ENCODE assay signal across 2 worm cellular contexts in the genomic region with DNA sequence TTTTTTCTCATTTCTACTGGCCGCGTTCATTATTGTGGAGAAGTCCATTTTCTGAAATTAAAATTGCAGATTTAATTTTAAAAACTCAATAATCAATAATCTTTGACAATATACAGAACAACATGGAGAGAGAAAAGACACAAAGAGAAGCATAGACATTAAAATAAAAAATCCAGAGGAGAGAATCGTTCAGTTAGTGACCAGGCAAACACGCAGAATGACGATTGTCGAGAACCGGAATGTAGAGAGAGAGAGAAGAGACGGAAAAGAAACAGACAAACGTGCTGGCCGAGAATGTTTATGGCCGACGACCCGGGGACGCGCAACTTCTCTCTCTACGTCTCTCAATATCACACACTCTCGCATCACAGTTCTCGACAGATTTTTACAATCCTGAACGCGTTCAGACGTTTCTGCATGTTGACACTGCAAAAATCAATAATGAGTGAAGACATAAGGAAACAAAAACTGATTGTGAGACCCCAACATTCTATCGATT.
A peak's percentile ranks its signal among the peaks of the same experiment; 100 is the strongest.
TF ChIP-seq lines count a peak whose summit lies in the region.

A gene (minus strand): TSS at position 51 of the 499 bp plus-strand sequence.
A gene (plus strand): TSS at position 348 of the 499 bp plus-strand sequence.

TF ChIP-seq in whole organism, L1 larva, 84 proteins besides CTCF, POLR2A, EP300 and RAD21 (continued from another document):
- TF ChIP-seq nhr-85 (tag; lab: Kevin White, UChicago) (no peak), unc-30 (tag; optimal IDR thresholded peaks at IDR 0.05; lab: Kevin White, UChicago) (no peak), dsc-1 (tag; optimal IDR thresholded peaks at IDR 0.05; lab: Kevin White, UChicago) (no peak)

TF ChIP-seq in whole organism, young adult, 124 proteins besides CTCF, POLR2A, EP300 and RAD21 (continued from another document):
- TF ChIP-seq madf-8 (GFP tag; conservative IDR thresholded peaks at IDR 0.05; lab: Robert Waterston, UW) (peak; percentile 58), bed-2 (GFP tag; IDR thresholded peaks at IDR 0.05; lab: Robert Waterston, UW) (peak; percentile 65; the same call in 1 of the 2 replicates), rcor-1 (GFP tag; IDR thresholded peaks at IDR 0.05; lab: Robert Waterston, UW) (no peak; the same call in none of the 2 replicates), ceh-100 (GFP tag; IDR thresholded peaks at IDR 0.05; lab: Robert Waterston, UW) (no peak), lsl-1 (GFP tag; optimal IDR thresholded peaks at IDR 0.05; lab: Kevin White, UChicago) (peak; percentile 63), K12H6.12 (tag; optimal IDR thresholded peaks at IDR 0.05; lab: Kevin White, UChicago) (no peak), F57A8.1 (GFP tag; optimal IDR thresholded peaks at IDR 0.05; lab: Kevin White, UChicago) (no peak), F33H1.4 (GFP tag; IDR thresholded peaks at IDR 0.05; lab: Robert Waterston, UW) (peak; percentile 63), nhr-27 (tag; optimal IDR thresholded peaks at IDR 0.05; lab: Kevin White, UChicago) (no peak), hsf-1 (GFP tag; IDR thresholded peaks at IDR 0.05; lab: Robert Waterston, UW) (no peak), madf-10 (tag; optimal IDR thresholded peaks at IDR 0.05; lab: Kevin White, UChicago) (no peak), zim-3 (tag; optimal IDR thresholded peaks at IDR 0.05; lab: Kevin White, UChicago) (no peak), sptf-2 (GFP tag; optimal IDR thresholded peaks at IDR 0.05; lab: Kevin White, UChicago) (no peak), F57C9.4 (tag; optimal IDR thresholded peaks at IDR 0.05; lab: Kevin White, UChicago) (no peak), Y67H2A.10 (GFP tag; conservative IDR thresholded peaks at IDR 0.05; lab: Robert Waterston, UW) (no peak), ceh-58 (GFP tag; IDR thresholded peaks at IDR 0.05; lab: Robert Waterston, UW) (no peak), Y95B8A.8 (GFP tag; IDR thresholded peaks at IDR 0.05; lab: Robert Waterston, UW) (no peak), snpc-1.3 (tag; optimal IDR thresholded peaks at IDR 0.05; lab: Kevin White, UChicago; ENCODE audit: insufficient read depth) (no peak), nfya-1 (tag; optimal IDR thresholded peaks at IDR 0.05; lab: Kevin White, UChicago; ENCODE audit: borderline replicate concordance, insufficient read depth) (no peak), egrh-3 (GFP tag; IDR thresholded peaks at IDR 0.05; lab: Robert Waterston, UW) (no peak; the same call in 1 of the 2 replicates), ztf-3 (GFP tag; optimal IDR thresholded peaks at IDR 0.05; lab: Kevin White, UChicago) (no peak), ZK185.1 (tag; optimal IDR thresholded peaks at IDR 0.05; lab: Kevin White, UChicago; ENCODE audit: poor library complexity, severe bottlenecking) (peak; percentile 64), atf-7 (tag; optimal IDR thresholded peaks at IDR 0.05; lab: Kevin White, UChicago) (no peak), rpc-1 (optimal IDR thresholded peaks at IDR 0.05; lab: Kevin White, UChicago) (no peak), rpc-1 (tag; optimal IDR thresholded peaks at IDR 0.05; lab: Kevin White, UChicago) (no peak), F37B4.10 (GFP tag; IDR thresholded peaks at IDR 0.05; lab: Robert Waterston, UW) (no peak), nhr-80 (tag; optimal IDR thresholded peaks at IDR 0.05; lab: Kevin White, UChicago) (peak; percentile 22), lin-26 (GFP tag; IDR thresholded peaks at IDR 0.05; lab: Robert Waterston, UW) (no peak), dox-1 (GFP tag; IDR thresholded peaks at IDR 0.05; lab: Robert Waterston, UW) (no peak; the same call in 1 of the 2 replicates), cebp-2 (GFP tag; IDR thresholded peaks at IDR 0.05; lab: Robert Waterston, UW) (no peak), somi-1 (GFP tag; optimal IDR thresholded peaks at IDR 0.05; lab: Kevin White, UChicago) (no peak)
TF ChIP-seq in whole organism, young adult: peak in this region for 25.
